Fruit fly (Drosophila melanogaster) whole organism, wandering third instar larva: ENCODE results near the gene CG13737.
A peak's percentile ranks its signal among the peaks of the same experiment; 100 is the strongest.

ENCODE experiments used
- Abd-B ChIP-seq: fragments of >200 bp; optimal IDR thresholded peaks from 2 replicates; lab custom pipeline; 2017; ENCODE audit warnings: missing biosample characterization, missing genetic modification characterization
- CG32264 ChIP-seq: fragments of 200-800 bp; sonication (Bioruptor generic); optimal IDR thresholded peaks from 2 replicates; lab custom pipeline; 2016; ENCODE audit warnings: missing biosample characterization, missing genetic modification characterization
- CG9705 ChIP-seq: fragments of 200-800 bp; sonication (Bioruptor generic); optimal IDR thresholded peaks from 2 replicates; lab custom pipeline; 2018; ENCODE audit warnings: missing biosample characterization, mild to moderate bottlenecking, missing genetic modification characterization
- CrebA ChIP-seq: fragments of 200-800 bp; sonication (Bioruptor generic); optimal IDR thresholded peaks from 2 replicates; lab custom pipeline; 2016; ENCODE audit warnings: missing biosample characterization, mild to moderate bottlenecking, missing genetic modification characterization, borderline replicate concordance
- Dfd ChIP-seq: fragments of >200 bp; optimal IDR thresholded peaks from 2 replicates; lab custom pipeline; 2017; ENCODE audit warnings: missing biosample characterization, missing genetic modification characterization
- Dif ChIP-seq: fragments of 200-275, 200-300 bp; sonication (Bioruptor generic); optimal IDR thresholded peaks from 2 replicates; lab custom pipeline; 2018; ENCODE audit warnings: missing biosample characterization, missing genetic modification characterization; ENCODE audit not compliant: partially characterized antibody
- GATAd ChIP-seq: sonication (Bioruptor generic); optimal IDR thresholded peaks from 2 replicates; lab custom pipeline; 2016; ENCODE audit warnings: missing biosample characterization, missing genetic modification characterization
- HLH106 ChIP-seq: fragments of 200-800 bp; optimal IDR thresholded peaks from 3 replicates; lab custom pipeline; 2019; ENCODE audit warnings: missing biosample characterization, mild to moderate bottlenecking, missing genetic modification characterization, moderate library complexity
- Hnf4 ChIP-seq: fragments of 200-800 bp; sonication (Bioruptor generic); optimal IDR thresholded peaks from 2 replicates; lab custom pipeline; 2016; ENCODE audit warnings: missing biosample characterization, mild to moderate bottlenecking, missing genetic modification characterization
- Hr78 ChIP-seq: fragments of >200 bp; optimal IDR thresholded peaks from 2 replicates; lab custom pipeline; 2017; ENCODE audit warnings: missing biosample characterization, missing genetic modification characterization
- Hr83 ChIP-seq: fragments of 200-300 bp; sonication (Bioruptor generic); optimal IDR thresholded peaks from 2 replicates; lab custom pipeline; 2016; ENCODE audit warnings: missing biosample characterization, mild to moderate bottlenecking, missing genetic modification characterization, moderate library complexity; ENCODE audit not compliant: poor library complexity, severe bottlenecking
- Jra ChIP-seq: sonication (Bioruptor generic); optimal IDR thresholded peaks from 2 replicates; lab custom pipeline; 2016; ENCODE audit warnings: missing biosample characterization, missing genetic modification characterization
- Mio ChIP-seq: sonication (Bioruptor generic); optimal IDR thresholded peaks from 2 replicates; lab custom pipeline; 2016; ENCODE audit warnings: missing biosample characterization, missing genetic modification characterization
- Myc ChIP-seq: fragments of >200 bp; optimal IDR thresholded peaks from 2 replicates; lab custom pipeline; 2017
- N ChIP-seq: fragments of >200 bp; optimal IDR thresholded peaks from 2 replicates; lab custom pipeline; 2018; ENCODE audit warnings: missing biosample characterization, missing external identifiers, missing genetic modification characterization
- OdsH ChIP-seq: fragments of 200-800 bp; sonication (Bioruptor generic); optimal IDR thresholded peaks from 2 replicates; lab custom pipeline; 2016; ENCODE audit warnings: missing biosample characterization, mild to moderate bottlenecking, missing genetic modification characterization
- Rel ChIP-seq, 2 experiments: fragments of 200-800 bp; sonication (Bioruptor generic) in 1 of 2; optimal IDR thresholded peaks; 2 replicates in 1 of 2; 3 replicates in 1 of 2; lab custom pipeline; 2016 to 2019; ENCODE audit warnings: mild to moderate bottlenecking in 2 of 2, missing biosample characterization in 2 of 2, missing genetic modification characterization in 2 of 2, moderate library complexity in 1 of 2
- Sp1 ChIP-seq: fragments of 200-800 bp; sonication (Bioruptor generic); optimal IDR thresholded peaks from 3 replicates; lab custom pipeline; 2019; ENCODE audit warnings: missing biosample characterization, mild to moderate bottlenecking, missing genetic modification characterization, moderate library complexity
- Vsx2 ChIP-seq: fragments of 200-300, 225-300 bp; sonication (Bioruptor generic); optimal IDR thresholded peaks from 2 replicates; lab custom pipeline; 2018; ENCODE audit warnings: missing biosample characterization, missing genetic modification characterization; ENCODE audit not compliant: partially characterized antibody
- br ChIP-seq: fragments of 200-800 bp; sonication (Bioruptor generic); optimal IDR thresholded peaks from 2 replicates; lab custom pipeline; 2016; ENCODE audit warnings: missing biosample characterization, missing genetic modification characterization
- brk ChIP-seq: fragments of 200-800 bp; sonication (Bioruptor generic); optimal IDR thresholded peaks from 2 replicates; lab custom pipeline; 2016; ENCODE audit warnings: missing biosample characterization, mild to moderate bottlenecking, missing genetic modification characterization
- dl ChIP-seq, 2 experiments: fragments of 175-275, 200-275 bp in 1 of 2; fragments of 200-275 bp in 1 of 2; sonication (Bioruptor generic); optimal IDR thresholded peaks; lab custom pipeline; 2018; ENCODE audit warnings: mild to moderate bottlenecking in 2 of 2, missing biosample characterization in 2 of 2, missing genetic modification characterization in 2 of 2, moderate library complexity in 2 of 2; ENCODE audit not compliant: partially characterized antibody in 2 of 2, insufficient read depth in 1 of 2
- dmrt93B ChIP-seq: fragments of 200-800 bp; sonication (Bioruptor generic); optimal IDR thresholded peaks from 2 replicates; lab custom pipeline; 2018; ENCODE audit warnings: missing biosample characterization, mild to moderate bottlenecking, missing genetic modification characterization
- dsf ChIP-seq: sonication (Bioruptor generic); optimal IDR thresholded peaks from 2 replicates; lab custom pipeline; 2016; ENCODE audit warnings: missing biosample characterization, missing genetic modification characterization, borderline replicate concordance
- ey ChIP-seq: fragments of 200-800 bp; sonication (Bioruptor generic); optimal IDR thresholded peaks from 2 replicates; lab custom pipeline; 2016; ENCODE audit warnings: missing biosample characterization, missing genetic modification characterization
- foxo ChIP-seq, 2 experiments: fragments of 200-800 bp; sonication (Bioruptor generic); optimal IDR thresholded peaks; 2 replicates in 1 of 2; 3 replicates in 1 of 2; lab custom pipeline; 2016 to 2017; ENCODE audit warnings: missing biosample characterization in 2 of 2, missing genetic modification characterization in 2 of 2
- fru ChIP-seq: fragments of 200-800 bp; sonication (Bioruptor generic); optimal IDR thresholded peaks from 3 replicates; lab custom pipeline; 2016; ENCODE audit warnings: missing biosample characterization, mild to moderate bottlenecking, missing genetic modification characterization
- h ChIP-seq: fragments of 200-800 bp; sonication (Bioruptor generic); optimal IDR thresholded peaks from 3 replicates; lab custom pipeline; 2016; ENCODE audit warnings: missing biosample characterization, mild to moderate bottlenecking, missing genetic modification characterization
- jim ChIP-seq: fragments of 175-275, 200-325 bp; sonication (Bioruptor generic); optimal IDR thresholded peaks from 2 replicates; lab custom pipeline; 2016; ENCODE audit warnings: missing biosample characterization, mild to moderate bottlenecking, missing genetic modification characterization
- lola ChIP-seq: fragments of >200 bp; optimal IDR thresholded peaks from 2 replicates; lab custom pipeline; 2017; ENCODE audit warnings: missing biosample characterization, missing genetic modification characterization
- pan ChIP-seq: fragments of >200 bp; optimal IDR thresholded peaks from 2 replicates; lab custom pipeline; 2017
- psq ChIP-seq: fragments of 200-800 bp; sonication (Bioruptor generic); optimal IDR thresholded peaks from 3 replicates; lab custom pipeline; 2017; ENCODE audit warnings: missing biosample characterization, mild to moderate bottlenecking, missing genetic modification characterization, moderate library complexity
- rgr ChIP-seq: fragments of 200-800 bp; sonication (Bioruptor generic); optimal IDR thresholded peaks from 3 replicates; lab custom pipeline; 2016; ENCODE audit warnings: missing biosample characterization, mild to moderate bottlenecking, missing genetic modification characterization
- sage ChIP-seq: fragments of 200-800 bp; sonication (Bioruptor generic); optimal IDR thresholded peaks from 2 replicates; lab custom pipeline; 2016; ENCODE audit warnings: missing biosample characterization, mild to moderate bottlenecking, missing genetic modification characterization
- sv ChIP-seq: fragments of 200-800 bp; sonication (Bioruptor generic); optimal IDR thresholded peaks from 3 replicates; lab custom pipeline; 2016; ENCODE audit warnings: missing biosample characterization, missing genetic modification characterization
- tai ChIP-seq: sonication (Bioruptor generic); optimal IDR thresholded peaks from 2 replicates; lab custom pipeline; 2016; ENCODE audit warnings: missing biosample characterization, missing genetic modification characterization
- usp ChIP-seq: fragments of >200 bp; optimal IDR thresholded peaks from 2 replicates; lab custom pipeline; 2017; ENCODE audit warnings: missing biosample characterization, missing genetic modification characterization
- woc ChIP-seq: sonication (Bioruptor generic); optimal IDR thresholded peaks from 2 replicates; lab custom pipeline; 2016; ENCODE audit warnings: missing biosample characterization, mild to moderate bottlenecking, missing genetic modification characterization

CG13737 gene

dm6 chr3L:13920632-13920981 is 41.8 kb downstream of the CG13737 start:
- TF ChIP-seq N (GFP tag; lab: Kevin White, UChicago) (no peak), rgr (GFP tag; lab: Kevin White, UChicago) (no peak), sv (no peak), Rel (GFP tag; optimal IDR thresholded peaks at IDR 0.05; lab: Kevin White, UChicago) (no peak), Rel (tag; optimal IDR thresholded peaks at IDR 0.05; lab: Kevin White, UChicago) (no peak), h (no peak), br (GFP tag; lab: Kevin White, UChicago) (no peak), GATAd (GFP tag; lab: Kevin White, UChicago) (no peak), foxo (GFP tag; optimal IDR thresholded peaks at IDR 0.05; lab: Kevin White, UChicago) (no peak), jim (no peak), fru (GFP tag; lab: Kevin White, UChicago) (no peak), Vsx2 (GFP tag; lab: Kevin White, UChicago) (peak; percentile 64), Dif (peak; percentile 29), CrebA (GFP tag; lab: Kevin White, UChicago) (no peak), dl (GFP tag; optimal IDR thresholded peaks at IDR 0.05; lab: Kevin White, UChicago; ENCODE audit: insufficient read depth in 1 of 2, partially characterized antibody in 2 of 2) (peak in 1 of 2 experiments; percentile 3)

dm6 chr3L:13922023-13922652 is 43.3 kb downstream of the CG13737 start:
- TF ChIP-seq Myc (lab: Kevin White, UChicago) = no peak
- TF ChIP-seq Rel (GFP tag; optimal IDR thresholded peaks at IDR 0.05; lab: Kevin White, UChicago) = no peak
- no peak for TF ChIP-seq Rel (tag; optimal IDR thresholded peaks at IDR 0.05; lab: Kevin White, UChicago)
- no peak for TF ChIP-seq Dfd (GFP tag; lab: Kevin White, UChicago)
- peak; percentile 48 for TF ChIP-seq fru (GFP tag; lab: Kevin White, UChicago)
- peak; percentile 61 for TF ChIP-seq woc (GFP tag; lab: Kevin White, UChicago)
- TF ChIP-seq sage (GFP tag; lab: Kevin White, UChicago) = peak; percentile 19
- no peak for TF ChIP-seq pan (lab: Kevin White, UChicago)
- TF ChIP-seq rgr (GFP tag; lab: Kevin White, UChicago) = peak; percentile 44
- no peak for TF ChIP-seq tai (GFP tag; lab: Kevin White, UChicago)
- TF ChIP-seq Abd-B (GFP tag; lab: Kevin White, UChicago) = no peak
- peak; percentile 51 for TF ChIP-seq br (GFP tag; lab: Kevin White, UChicago)
- TF ChIP-seq HLH106 (tag; lab: Kevin White, UChicago) = peak; percentile 17
- TF ChIP-seq brk = no peak
- no peak for TF ChIP-seq CG32264
- no peak for TF ChIP-seq N (GFP tag; lab: Kevin White, UChicago)
- peak; percentile 15 for TF ChIP-seq OdsH
- no peak for TF ChIP-seq dl (GFP tag; optimal IDR thresholded peaks at IDR 0.05; lab: Kevin White, UChicago; ENCODE audit: insufficient read depth in 1 of 2, partially characterized antibody in 2 of 2)
- TF ChIP-seq jim = no peak
- TF ChIP-seq Mio = peak; percentile 2
- peak; percentile 32 for TF ChIP-seq h
- no peak for TF ChIP-seq Vsx2 (GFP tag; lab: Kevin White, UChicago)
- peak; percentile 26 for TF ChIP-seq psq (GFP tag; lab: Kevin White, UChicago)
- TF ChIP-seq foxo (GFP tag; optimal IDR thresholded peaks at IDR 0.05; lab: Kevin White, UChicago) = peak in 1 of 2 experiments; percentile 53
- TF ChIP-seq ey (GFP tag; lab: Kevin White, UChicago) = peak; percentile 44
- no peak for TF ChIP-seq Hr83 (GFP tag; lab: Kevin White, UChicago)
- peak; percentile 9 for TF ChIP-seq Sp1 (GFP tag; lab: Kevin White, UChicago)
- TF ChIP-seq CrebA (GFP tag; lab: Kevin White, UChicago) = no peak
- TF ChIP-seq dmrt93B (GFP tag; lab: Kevin White, UChicago) = no peak
- TF ChIP-seq lola (GFP tag; lab: Kevin White, UChicago) = no peak
- no peak for TF ChIP-seq dsf (GFP tag; lab: Kevin White, UChicago)
- no peak for TF ChIP-seq Hr78 (GFP tag; lab: Kevin White, UChicago)
- no peak for TF ChIP-seq Jra (GFP tag; lab: Kevin White, UChicago)
- no peak for TF ChIP-seq GATAd (GFP tag; lab: Kevin White, UChicago)
- peak; percentile 43 for TF ChIP-seq sv
- TF ChIP-seq Hnf4 (GFP tag; lab: Kevin White, UChicago) = no peak
- TF ChIP-seq CG9705 (GFP tag; lab: Kevin White, UChicago) = no peak
- TF ChIP-seq Dif = no peak
- TF ChIP-seq usp = no peak
